Worm (Caenorhabditis elegans) whole organism, mixed stage, embryonic: Measurements from ENCODE around the gene C01G10.5.

Experiments used
- M03D4.4 ChIP-seq: sonication (generic microtip); optimal IDR thresholded peaks from 2 replicates; lab custom pipeline; 2017; ENCODE audit warnings: mild to moderate bottlenecking, missing genetic modification characterization, missing compliant biosample characterization
- bed-3 ChIP-seq: fragments of 200-800 bp; sonication (Bioruptor generic); optimal IDR thresholded peaks from 3 replicates; lab custom pipeline; 2018; ENCODE audit warnings: mild to moderate bottlenecking, missing genetic modification characterization, moderate library complexity, missing compliant biosample characterization
- blmp-1 ChIP-seq: fragments of 150-350 bp; optimal IDR thresholded peaks from 2 replicates; lab custom pipeline; 2014; ENCODE audit warnings: missing biosample characterization, missing genetic modification characterization
- ceh-39 ChIP-seq: fragments of 150-350 bp; optimal IDR thresholded peaks from 2 replicates; lab custom pipeline; 2014; ENCODE audit warnings: missing biosample characterization, missing genetic modification characterization
- ceh-43 ChIP-seq: fragments of 200-800 bp; sonication (Bioruptor generic); optimal IDR thresholded peaks from 2 replicates; lab custom pipeline; 2018; ENCODE audit warnings: mild to moderate bottlenecking, missing genetic modification characterization, moderate library complexity, missing compliant biosample characterization
- ceh-83 ChIP-seq: fragments of 200-800 bp; sonication (Bioruptor generic); optimal IDR thresholded peaks from 2 replicates; lab custom pipeline; 2018; ENCODE audit warnings: mild to moderate bottlenecking, missing genetic modification characterization, missing compliant biosample characterization
- ces-1 ChIP-seq: fragments of 150-350 bp; optimal IDR thresholded peaks from 2 replicates; lab custom pipeline; 2014; ENCODE audit warnings: missing biosample characterization, missing genetic modification reagents, missing genetic modification characterization
- cnd-1 ChIP-seq: fragments of 200-800 bp; sonication (Bioruptor generic); optimal IDR thresholded peaks from 2 replicates; lab custom pipeline; 2018; ENCODE audit warnings: mild to moderate bottlenecking, missing genetic modification characterization, missing compliant biosample characterization
- drap-1 ChIP-seq: fragments of 200-800 bp; sonication (Bioruptor generic); optimal IDR thresholded peaks from 3 replicates; lab custom pipeline; 2018; ENCODE audit warnings: mild to moderate bottlenecking, missing genetic modification characterization, missing compliant biosample characterization
- elt-1 ChIP-seq: sonication (generic microtip); optimal IDR thresholded peaks from 2 replicates; lab custom pipeline; 2017; ENCODE audit warnings: missing genetic modification characterization, mild to moderate bottlenecking, missing compliant biosample characterization, antibody characterized with exemption, moderate library complexity, borderline replicate concordance; ENCODE audit not compliant: insufficient read depth
- elt-3 ChIP-seq: fragments of 150-350 bp; optimal IDR thresholded peaks from 2 replicates; lab custom pipeline; 2014; ENCODE audit warnings: missing biosample characterization, missing genetic modification characterization
- flh-1 ChIP-seq: fragments of 200-800 bp; sonication (Bioruptor generic); optimal IDR thresholded peaks from 2 replicates; lab custom pipeline; 2018; ENCODE audit warnings: mild to moderate bottlenecking, missing genetic modification characterization, moderate library complexity, missing compliant biosample characterization
- ham-2 ChIP-seq: fragments of 200-800 bp; sonication (Bioruptor generic); optimal IDR thresholded peaks from 2 replicates; lab custom pipeline; 2018; ENCODE audit warnings: mild to moderate bottlenecking, missing genetic modification characterization, missing compliant biosample characterization
- hlh-1 ChIP-seq: fragments of 150-350 bp; optimal IDR thresholded peaks from 2 replicates; lab custom pipeline; 2014; ENCODE audit warnings: missing biosample characterization, missing genetic modification reagents, missing genetic modification characterization
- lin-13 ChIP-seq: fragments of 150-350 bp; optimal IDR thresholded peaks from 2 replicates; lab custom pipeline; 2014; ENCODE audit warnings: missing biosample characterization, missing genetic modification characterization
- lin-32 ChIP-seq: fragments of 200-800 bp; sonication (Bioruptor generic); optimal IDR thresholded peaks from 2 replicates; lab custom pipeline; 2018; ENCODE audit warnings: mild to moderate bottlenecking, missing genetic modification characterization, missing compliant biosample characterization
- lsy-2 ChIP-seq: fragments of 150-350 bp; optimal IDR thresholded peaks from 2 replicates; lab custom pipeline; 2014; ENCODE audit warnings: missing biosample characterization, missing genetic modification characterization
- mab-5 ChIP-seq: fragments of 150-350 bp; optimal IDR thresholded peaks from 2 replicates; lab custom pipeline; 2014; ENCODE audit warnings: missing biosample characterization, missing genetic modification characterization
- mep-1 ChIP-seq: fragments of 150-350 bp; optimal IDR thresholded peaks from 2 replicates; lab custom pipeline; 2017; ENCODE audit warnings: missing biosample characterization, missing genetic modification reagents, missing genetic modification characterization, inconsistent platforms
- mls-2 ChIP-seq: sonication (generic microtip); optimal IDR thresholded peaks from 2 replicates; lab custom pipeline; 2016; ENCODE audit warnings: mild to moderate bottlenecking, missing genetic modification characterization, moderate library complexity, missing compliant biosample characterization
- nhr-12 ChIP-seq: fragments of 150-350 bp; optimal IDR thresholded peaks from 2 replicates; lab custom pipeline; 2014; ENCODE audit warnings: missing biosample characterization, missing genetic modification characterization
- nhr-2 ChIP-seq: fragments of 150-350 bp; optimal IDR thresholded peaks from 2 replicates; lab custom pipeline; 2014; ENCODE audit warnings: missing biosample characterization, missing genetic modification characterization
- nhr-237 ChIP-seq: fragments of 150-350 bp; optimal IDR thresholded peaks from 2 replicates; lab custom pipeline; 2014; ENCODE audit warnings: missing biosample characterization, missing genetic modification characterization
- nhr-28 ChIP-seq: fragments of 150-350 bp; optimal IDR thresholded peaks from 2 replicates; lab custom pipeline; 2014; ENCODE audit warnings: missing biosample characterization, missing genetic modification characterization
- nhr-76 ChIP-seq: sonication (generic microtip); optimal IDR thresholded peaks from 2 replicates; lab custom pipeline; 2017; ENCODE audit warnings: missing biosample characterization, missing genetic modification characterization
- pha-4 ChIP-seq: fragments of 150-350 bp; optimal IDR thresholded peaks from 2 replicates; lab custom pipeline; 2018; ENCODE audit warnings: missing biosample characterization, missing genetic modification reagents, missing genetic modification characterization
- sem-2 ChIP-seq: fragments of 200-800 bp; sonication (Bioruptor generic); optimal IDR thresholded peaks from 2 replicates; lab custom pipeline; 2018; ENCODE audit warnings: mild to moderate bottlenecking, missing genetic modification characterization, missing compliant biosample characterization
- snpc-4 ChIP-seq: fragments of 150-350 bp; optimal IDR thresholded peaks from 2 replicates; lab custom pipeline; 2014; ENCODE audit warnings: missing biosample characterization, missing genetic modification characterization
- sptf-1 ChIP-seq: sonication (generic microtip); optimal IDR thresholded peaks from 2 replicates; lab custom pipeline; 2017; ENCODE audit warnings: mild to moderate bottlenecking, missing genetic modification characterization, moderate library complexity, missing compliant biosample characterization
- tbx-8 ChIP-seq: fragments of 200-800 bp; sonication (Bioruptor generic); optimal IDR thresholded peaks from 2 replicates; lab custom pipeline; 2018; ENCODE audit warnings: mild to moderate bottlenecking, missing genetic modification characterization, moderate library complexity, missing compliant biosample characterization
- unc-120 ChIP-seq: sonication (generic microtip); optimal IDR thresholded peaks from 2 replicates; lab custom pipeline; 2017; ENCODE audit warnings: missing genetic modification characterization, missing compliant biosample characterization; ENCODE audit not compliant: poor library complexity, severe bottlenecking
- unc-39 ChIP-seq: fragments of 150-350 bp; optimal IDR thresholded peaks from 2 replicates; lab custom pipeline; 2014; ENCODE audit warnings: missing biosample characterization, missing genetic modification characterization
- unc-62 ChIP-seq: fragments of 150-350 bp; optimal IDR thresholded peaks from 2 replicates; lab custom pipeline; 2014; ENCODE audit warnings: missing biosample characterization, missing genetic modification reagents, missing genetic modification characterization
- zip-8 ChIP-seq: fragments of 150-350 bp; optimal IDR thresholded peaks from 2 replicates; lab custom pipeline; 2014; ENCODE audit warnings: missing biosample characterization, missing genetic modification characterization
- ztf-11 ChIP-seq: fragments of 150-350 bp; optimal IDR thresholded peaks from 2 replicates; lab custom pipeline; 2014; ENCODE audit warnings: missing biosample characterization, missing genetic modification characterization

Gene C01G10.5

DNA sequence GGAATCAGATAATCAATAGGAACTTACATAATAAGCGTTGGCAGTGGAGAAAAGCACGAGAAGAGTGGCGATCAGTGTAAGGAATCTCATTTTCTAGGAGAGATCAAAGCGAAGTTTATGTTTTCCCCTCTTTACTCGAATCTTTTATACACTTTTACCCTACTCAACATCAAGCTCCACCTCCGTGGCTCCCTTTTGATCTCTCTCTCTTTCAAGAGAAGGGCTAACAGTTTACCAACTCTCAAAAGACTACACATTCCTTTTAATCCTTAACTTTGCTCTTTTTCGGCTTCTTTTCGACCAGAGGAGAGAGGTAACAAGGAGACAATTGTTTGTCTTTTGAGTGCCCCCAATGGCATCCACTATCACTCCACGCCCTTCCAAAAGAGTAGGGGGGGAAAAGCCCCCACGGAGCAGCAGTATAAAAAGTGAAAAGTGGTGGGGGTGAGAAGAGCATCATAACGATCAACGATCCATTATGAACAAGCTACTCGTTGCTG is 2.1 kb downstream of the C01G10.5 start, which contains the start of the genes C01G10.15 and C01G10.6:
TSS of gene C01G10.15 (minus strand) at position 101 of the 500 bp plus-strand sequence.
TSS of gene C01G10.6 (plus strand) at position 450 of the 500 bp plus-strand sequence.
- TF ChIP-seq ztf-11 (tag; lab: Kevin White, UChicago) (no peak), ces-1 (GFP tag; lab: Kevin White, UChicago) (no peak), tbx-8 (GFP tag; lab: Kevin White, UChicago) (no peak), nhr-2 (tag; lab: Kevin White, UChicago) (no peak), mab-5 (tag; lab: Kevin White, UChicago) (no peak), nhr-12 (tag; lab: Kevin White, UChicago) (no peak), M03D4.4 (tag; lab: Kevin White, UChicago) (no peak), sem-2 (GFP tag; lab: Kevin White, UChicago) (no peak), elt-3 (no peak), snpc-4 (tag; lab: Kevin White, UChicago) (no peak), lin-13 (tag; lab: Kevin White, UChicago) (no peak), nhr-28 (no peak), flh-1 (GFP tag; lab: Kevin White, UChicago) (no peak), hlh-1 (tag; lab: Kevin White, UChicago) (no peak), unc-39 (no peak)

DNA sequence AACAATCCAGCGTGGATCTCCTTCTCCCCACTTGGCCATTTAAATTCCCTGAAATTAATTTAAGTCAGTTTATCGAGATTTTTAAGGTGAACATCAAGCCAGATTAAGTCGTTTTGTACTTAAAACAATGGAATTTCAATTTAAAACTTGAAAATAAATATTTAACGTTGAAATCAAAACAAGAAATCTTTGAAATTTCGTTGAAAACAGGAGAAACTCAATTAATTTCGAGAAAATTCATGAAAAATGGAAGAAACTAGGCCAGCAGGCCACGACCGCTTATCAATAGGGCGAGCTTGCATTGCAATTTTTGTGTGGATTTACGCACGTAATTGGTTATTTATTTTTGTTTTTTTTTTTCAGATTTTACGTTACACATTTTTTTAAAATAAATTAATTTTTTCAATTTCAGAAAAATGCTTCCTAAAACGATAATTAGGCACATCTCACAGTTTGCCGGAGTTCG is 4.0 kb downstream of the C01G10.5 start, which contains the start of the genes ahsa-1 and C01G10.7:
TSS of gene ahsa-1 (minus strand) at position 51 of the 466 bp plus-strand sequence.
TSS of gene C01G10.7 (plus strand) at position 413 of the 466 bp plus-strand sequence.
- TF ChIP-seq lsy-2 (tag; lab: Kevin White, UChicago) (peak; percentile 73), mls-2 (peak; percentile 39), ceh-83 (no peak), ceh-39 (tag; lab: Kevin White, UChicago) (peak; percentile 73), pha-4 (peak; percentile 46), lin-32 (GFP tag; lab: Kevin White, UChicago) (peak; percentile 56), flh-1 (GFP tag; lab: Kevin White, UChicago) (no peak), nhr-2 (tag; lab: Kevin White, UChicago) (no peak), nhr-76 (tag; lab: Kevin White, UChicago) (no peak), mep-1 (peak; percentile 87), hlh-1 (tag; lab: Kevin White, UChicago) (peak; percentile 2), ztf-11 (tag; lab: Kevin White, UChicago) (no peak), ceh-43 (GFP tag; lab: Kevin White, UChicago) (peak; percentile 70), snpc-4 (tag; lab: Kevin White, UChicago) (no peak), nhr-12 (tag; lab: Kevin White, UChicago) (no peak), blmp-1 (tag; lab: Kevin White, UChicago) (no peak), elt-3 (no peak), bed-3 (GFP tag; lab: Kevin White, UChicago) (no peak), sem-2 (GFP tag; lab: Kevin White, UChicago) (no peak), ces-1 (GFP tag; lab: Kevin White, UChicago) (peak; percentile 97), lin-13 (tag; lab: Kevin White, UChicago) (peak; percentile 44), elt-1 (tag; lab: Kevin White, UChicago) (no peak), nhr-237 (tag; lab: Kevin White, UChicago) (peak; percentile 90), mab-5 (tag; lab: Kevin White, UChicago) (peak; percentile 61), drap-1 (GFP tag; lab: Kevin White, UChicago) (peak; percentile 70), sptf-1 (tag; lab: Kevin White, UChicago) (peak; percentile 70), M03D4.4 (tag; lab: Kevin White, UChicago) (peak; percentile 44)

DNA sequence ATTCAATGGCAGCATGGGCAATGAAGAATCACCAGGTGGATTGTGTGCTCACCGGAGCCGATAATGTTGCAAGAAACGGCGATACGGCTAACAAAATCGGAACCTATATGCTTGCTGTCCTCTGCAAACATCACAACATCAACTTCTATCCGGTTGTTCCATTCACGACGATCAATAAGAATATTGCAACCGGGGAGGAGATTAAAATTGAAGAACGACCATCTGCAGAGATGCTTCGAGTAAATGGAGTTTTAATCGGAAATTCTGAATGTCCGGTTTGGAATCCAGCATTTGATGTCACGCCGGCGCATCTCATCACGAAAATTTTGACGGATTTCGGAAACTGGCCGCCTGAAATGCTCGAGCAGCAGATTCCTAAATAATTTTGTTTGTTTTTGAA is 5.7 kb downstream of the C01G10.5 start:
- no peak for TF ChIP-seq lin-13 (tag; lab: Kevin White, UChicago)
- TF ChIP-seq ham-2 (GFP tag; lab: Kevin White, UChicago): no peak
- TF ChIP-seq mls-2: no peak
- no peak for TF ChIP-seq unc-62 (GFP tag; lab: Kevin White, UChicago)
- no peak for TF ChIP-seq ceh-43 (GFP tag; lab: Kevin White, UChicago)

DNA sequence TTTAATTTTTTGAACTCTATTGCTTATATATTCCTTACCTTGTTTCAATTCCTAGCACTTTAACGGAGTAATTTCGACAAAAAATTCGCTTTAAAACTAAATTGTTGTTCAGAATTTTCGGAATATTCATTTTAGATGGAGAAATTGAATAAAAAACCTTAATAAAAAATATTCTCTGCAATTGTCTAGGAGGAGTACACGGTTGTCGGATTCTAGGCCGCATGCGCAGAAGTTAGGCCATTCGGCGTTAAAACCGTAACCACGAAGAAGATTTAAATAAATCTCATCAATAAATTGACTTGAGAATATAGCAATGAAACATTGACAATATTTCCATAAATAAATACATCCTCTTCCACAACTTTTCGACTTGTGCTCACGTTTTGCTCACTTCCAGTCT is 7.0 kb downstream of the C01G10.5 start, which contains the start of the genes C01G10.10 and C01G10.9:
TSS of gene C01G10.10 (minus strand) at position 151 of the 400 bp plus-strand sequence.
TSS of gene C01G10.9 (plus strand) at position 240 of the 400 bp plus-strand sequence.
- TF ChIP-seq blmp-1 (tag; lab: Kevin White, UChicago) (no peak), ces-1 (GFP tag; lab: Kevin White, UChicago) (peak; percentile 8), drap-1 (GFP tag; lab: Kevin White, UChicago) (peak; percentile 37), sptf-1 (tag; lab: Kevin White, UChicago) (no peak), unc-39 (no peak), lin-32 (GFP tag; lab: Kevin White, UChicago) (no peak), lsy-2 (tag; lab: Kevin White, UChicago) (peak; percentile 41), ceh-83 (no peak), mls-2 (no peak), ceh-39 (tag; lab: Kevin White, UChicago) (no peak), bed-3 (GFP tag; lab: Kevin White, UChicago) (no peak), elt-1 (tag; lab: Kevin White, UChicago) (no peak), pha-4 (no peak), unc-120 (tag; lab: Kevin White, UChicago) (no peak), nhr-12 (tag; lab: Kevin White, UChicago) (no peak), nhr-28 (no peak), cnd-1 (tag; lab: Kevin White, UChicago) (peak; percentile 3), zip-8 (tag; lab: Kevin White, UChicago) (no peak), nhr-76 (tag; lab: Kevin White, UChicago) (no peak)
